Fruit fly (Drosophila melanogaster) S2 (cell line): ENCODE measurements around the gene CG14995.

Source experiments
- CG8478 ChIP-seq: fragments of >200 bp; optimal IDR thresholded peaks from 2 replicates; lab custom pipeline; 2018
- CTCF ChIP-seq, 2 experiments: fragments of >200 bp; optimal IDR thresholded peaks; 2 replicates each; lab custom pipeline; 2018

CG14995 gene

DNA sequence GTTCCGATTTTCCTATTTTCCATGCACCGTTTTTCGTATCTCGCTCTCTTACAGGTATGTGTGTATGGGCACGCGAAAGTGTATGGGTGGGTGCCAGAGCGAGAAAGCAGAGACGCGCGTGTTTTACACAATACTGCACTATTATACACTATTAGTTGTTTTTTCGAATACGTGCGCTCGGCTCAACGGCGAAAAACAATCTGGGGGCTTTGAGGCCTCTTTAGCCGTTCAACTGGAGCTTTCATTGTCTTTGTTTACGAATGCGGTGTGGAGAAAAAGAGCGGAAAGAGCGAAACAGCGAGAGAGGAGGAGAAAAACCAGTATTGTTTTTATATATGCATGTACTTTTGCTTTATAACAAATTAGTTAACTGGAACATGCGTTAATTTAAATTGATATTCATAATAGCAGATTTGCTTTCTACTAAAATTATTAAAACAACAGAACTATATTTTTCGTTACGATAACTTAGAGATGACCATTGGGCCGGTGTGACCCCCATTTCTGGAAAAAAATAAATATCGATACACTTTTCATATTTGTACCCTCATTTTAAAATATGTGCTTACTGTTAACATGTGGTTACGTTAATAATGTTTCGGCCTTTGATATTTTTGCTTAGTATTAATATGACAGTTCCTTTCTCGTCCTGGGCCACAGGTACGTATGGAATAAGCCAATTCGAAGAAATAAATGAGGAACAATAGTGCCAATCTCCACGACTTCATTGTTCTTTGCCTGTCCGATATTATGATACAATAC, at the start of gene CG14995:
Gene CG14995, minus strand, starts transcription at position 761 of the 762 bp plus-strand sequence.
- TF ChIP-seq CTCF (optimal IDR thresholded peaks at IDR 0.05; lab: Kevin White, UChicago) (no peak), CG8478 (lab: Kevin White, UChicago) (no peak)

DNA sequence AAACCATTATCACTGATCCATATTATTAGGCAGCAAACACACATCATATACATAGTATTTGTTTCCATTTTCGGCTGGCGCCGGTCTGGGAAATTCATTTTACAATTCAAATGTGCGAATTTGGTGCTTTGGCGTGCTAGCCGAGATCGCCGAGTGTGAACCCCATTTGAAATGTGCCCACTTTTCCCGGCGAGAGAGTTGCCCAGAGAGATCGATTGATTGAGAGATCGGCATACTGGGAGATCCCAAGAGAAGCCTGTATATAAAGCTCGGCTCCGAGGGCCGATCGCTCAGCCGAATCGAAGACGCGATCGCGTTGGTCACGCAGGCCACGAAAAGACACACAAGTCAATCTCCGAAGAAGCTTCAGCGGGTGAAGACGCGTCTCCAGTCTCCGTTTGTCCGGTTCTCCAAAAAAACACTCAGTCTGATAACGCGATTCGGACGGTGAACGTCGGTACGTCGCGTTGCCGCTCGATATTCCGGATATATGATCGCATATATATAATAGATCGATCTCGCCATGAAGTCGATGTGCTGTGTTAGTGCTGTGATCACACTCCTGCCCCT, 45.4 kb upstream of the CG14995 start, which contains the start of gene CG1299:
Gene CG1299, plus strand, starts transcription at position 291 of the 570 bp plus-strand sequence.
- TF ChIP-seq CG8478 (lab: Kevin White, UChicago) (no peak), CTCF (optimal IDR thresholded peaks at IDR 0.05; lab: Kevin White, UChicago) (no peak)

DNA sequence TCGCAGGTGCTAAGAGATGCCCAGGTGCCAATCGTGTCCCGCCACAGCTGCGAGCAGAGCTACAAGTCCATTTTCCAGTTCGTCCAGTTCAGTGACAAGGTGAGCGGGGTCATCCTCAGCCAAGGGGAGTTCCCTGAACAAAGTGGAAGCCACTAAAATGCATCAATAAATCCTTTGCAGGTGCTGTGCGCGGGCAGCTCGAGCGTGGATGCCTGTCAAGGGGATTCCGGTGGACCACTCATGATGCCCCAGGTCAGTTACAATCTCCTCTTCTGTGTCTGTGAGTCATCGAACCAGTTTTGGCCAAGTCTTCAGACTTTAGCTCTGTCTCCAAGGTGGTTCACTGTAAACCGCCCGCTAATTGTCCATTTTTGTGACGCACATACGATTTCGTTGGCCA, 42.2 kb upstream of the CG14995 start:
- TF ChIP-seq CTCF (optimal IDR thresholded peaks at IDR 0.05; lab: Kevin White, UChicago), result no peak

DNA sequence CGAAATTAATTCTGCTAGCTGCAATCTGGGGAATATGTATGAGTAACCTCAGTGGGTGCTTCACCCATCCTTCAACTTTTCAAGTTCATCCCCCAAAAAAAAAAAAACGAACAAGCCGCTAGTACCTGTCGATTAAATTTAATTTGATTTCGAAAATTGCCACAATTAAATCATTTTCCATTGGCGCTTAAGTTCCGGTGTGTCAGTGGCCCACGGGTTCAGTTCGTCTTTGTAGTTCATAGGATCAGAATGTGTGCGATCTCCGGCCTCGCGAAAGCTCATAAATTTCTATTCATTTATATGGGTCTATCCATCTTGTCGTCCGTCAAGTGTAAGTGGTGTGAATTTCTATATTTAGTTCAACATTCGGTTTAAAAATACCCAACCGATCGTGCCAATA, 39.0 kb upstream of the CG14995 start, which contains the start of gene CG32260:
Gene CG32260, plus strand, starts transcription at position 301 of the 400 bp plus-strand sequence.
- no peak for TF ChIP-seq CG8478 (lab: Kevin White, UChicago)
- no peak for TF ChIP-seq CTCF (optimal IDR thresholded peaks at IDR 0.05; lab: Kevin White, UChicago)

DNA sequence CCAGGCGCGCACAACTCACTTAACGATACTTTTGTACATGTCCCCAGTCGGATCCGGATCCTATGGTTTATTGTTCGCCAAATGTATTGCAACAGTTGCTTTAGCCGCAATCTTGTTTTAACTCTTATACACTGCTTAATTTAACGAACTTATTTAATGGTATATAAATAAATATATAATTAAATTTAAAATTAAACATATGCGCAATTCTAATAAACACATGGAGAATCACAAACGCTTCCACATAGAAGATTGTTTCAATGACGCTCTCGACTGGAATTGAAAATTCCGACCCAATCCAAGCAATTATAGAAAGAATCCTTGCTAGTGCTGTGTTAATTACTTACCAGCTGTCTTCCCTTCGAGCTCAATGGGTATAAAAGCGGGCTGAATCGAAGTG, 38.1 kb upstream of the CG14995 start, which contains the start of gene Akh:
Gene Akh, plus strand, starts transcription at position 301 of the 400 bp plus-strand sequence.
- TF ChIP-seq CTCF (optimal IDR thresholded peaks at IDR 0.05; lab: Kevin White, UChicago), result no peak
- TF ChIP-seq CG8478 (lab: Kevin White, UChicago), result no peak

DNA sequence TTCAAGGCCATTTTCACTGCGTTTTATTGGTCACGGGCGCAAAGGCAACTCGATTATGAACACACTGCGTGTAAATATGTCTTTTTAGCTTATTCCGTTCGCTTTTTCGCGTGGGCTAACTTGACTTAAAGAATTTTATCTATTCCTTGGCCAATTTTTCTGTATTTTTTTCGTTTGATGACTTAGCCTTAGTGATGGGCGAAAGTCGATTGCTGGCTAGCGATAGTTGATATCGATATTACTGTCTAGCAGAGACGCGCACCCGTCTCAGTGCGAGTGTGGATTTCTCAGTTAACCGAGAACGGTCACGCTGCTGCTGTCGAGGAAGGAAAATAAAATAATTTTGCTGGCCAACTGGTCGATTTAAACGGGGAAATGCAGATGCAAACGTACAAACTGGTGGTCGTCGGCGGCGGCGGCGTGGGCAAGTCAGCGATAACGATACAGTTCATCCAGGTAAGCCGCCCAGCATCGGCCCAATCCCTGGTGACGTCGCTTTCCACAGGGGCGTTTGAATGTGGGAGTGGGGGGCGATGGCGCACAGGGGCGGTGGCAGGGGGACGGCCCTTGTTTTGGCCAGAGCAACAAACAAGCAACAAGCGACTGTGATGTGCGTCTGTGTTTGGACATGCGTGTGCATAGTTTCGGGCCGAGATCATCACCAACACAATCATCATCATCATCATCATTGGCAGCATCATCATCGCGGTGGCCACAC, 35.9 kb upstream of the CG14995 start, which contains the start of the genes Rop and Ras64B:
Gene Rop, minus strand, starts transcription at position 193 of the 718 bp plus-strand sequence.
Gene Ras64B, plus strand, starts transcription at position 273 of the 718 bp plus-strand sequence.
- TF ChIP-seq CTCF (optimal IDR thresholded peaks at IDR 0.05; lab: Kevin White, UChicago), result peak in 1 of 2 experiments; percentile 43
- no peak for TF ChIP-seq CG8478 (lab: Kevin White, UChicago)

DNA sequence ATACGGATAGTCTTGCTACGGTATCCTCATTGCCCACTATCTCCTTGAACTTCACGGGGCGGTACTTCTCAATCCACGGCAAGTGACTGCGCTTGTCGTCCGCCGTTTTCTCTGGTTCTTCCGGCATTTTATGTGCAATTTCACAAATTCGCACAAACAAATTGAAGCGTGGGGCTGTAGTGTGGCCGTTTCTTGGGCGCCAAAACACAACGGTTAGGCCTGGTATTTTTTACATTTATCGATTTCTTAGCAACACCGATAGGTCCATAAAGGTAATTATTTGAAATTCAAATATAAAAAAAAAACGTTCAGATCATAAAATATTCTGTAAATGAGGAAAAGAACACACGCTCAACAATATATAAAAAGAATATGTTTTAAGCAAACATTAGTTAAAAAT, 32.8 kb upstream of the CG14995 start, which contains the start of gene RfC4:
Gene RfC4, minus strand, starts transcription at position 182 of the 400 bp plus-strand sequence.
- TF ChIP-seq CTCF (optimal IDR thresholded peaks at IDR 0.05; lab: Kevin White, UChicago) (peak in 1 of 2 experiments; percentile 1), CG8478 (lab: Kevin White, UChicago) (no peak)

DNA sequence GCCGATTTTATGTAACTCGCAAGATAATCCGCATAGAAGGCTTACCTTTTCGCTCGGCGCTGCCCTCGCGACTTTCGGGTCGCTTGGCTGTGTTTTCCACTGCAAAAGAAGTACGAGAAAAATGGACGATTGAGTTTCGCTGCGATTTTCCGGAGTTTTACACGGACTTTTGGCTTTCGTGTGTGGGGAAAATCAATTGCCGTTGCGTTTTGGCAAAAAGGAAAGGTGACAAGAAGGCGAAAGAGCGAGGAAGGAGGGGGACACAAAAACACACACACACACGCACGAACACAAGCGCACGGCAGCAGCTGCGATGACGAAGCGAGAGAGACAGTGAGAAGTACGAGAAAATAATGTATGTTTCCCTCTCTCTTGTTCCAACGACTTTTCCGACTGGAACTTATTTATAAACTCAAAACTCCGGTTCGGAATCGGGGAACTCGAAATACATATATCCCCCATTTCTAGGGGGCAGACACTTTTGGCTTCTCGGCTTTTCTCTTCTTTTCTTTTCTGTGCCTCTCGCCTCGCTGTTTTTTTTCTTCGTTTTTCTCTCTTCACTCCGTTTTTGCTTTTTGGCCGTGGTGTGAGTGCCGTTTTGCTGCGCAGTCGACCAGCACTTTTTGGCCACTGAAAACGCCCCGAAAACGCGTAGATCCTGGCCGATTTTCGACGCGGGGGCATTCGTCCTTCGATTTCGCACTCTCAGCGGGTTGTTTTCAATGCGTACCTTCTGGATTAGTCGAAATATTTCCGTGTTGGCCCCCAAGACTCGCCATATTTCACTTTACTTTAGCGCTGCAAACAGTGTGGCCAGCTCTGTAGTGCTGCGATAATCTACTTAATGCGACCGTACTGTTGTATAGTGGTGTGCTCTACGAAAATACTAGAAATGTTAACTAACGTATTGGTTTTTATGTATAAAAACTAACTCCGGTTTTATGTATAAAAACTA, 30.9 kb upstream of the CG14995 start, which contains the start of gene ens:
Gene ens, minus strand, starts transcription at position 827 of the 955 bp plus-strand sequence.
- TF ChIP-seq CG8478 (lab: Kevin White, UChicago) (no peak), CTCF (optimal IDR thresholded peaks at IDR 0.05; lab: Kevin White, UChicago) (peak in 1 of 2 experiments; percentile 18)

DNA sequence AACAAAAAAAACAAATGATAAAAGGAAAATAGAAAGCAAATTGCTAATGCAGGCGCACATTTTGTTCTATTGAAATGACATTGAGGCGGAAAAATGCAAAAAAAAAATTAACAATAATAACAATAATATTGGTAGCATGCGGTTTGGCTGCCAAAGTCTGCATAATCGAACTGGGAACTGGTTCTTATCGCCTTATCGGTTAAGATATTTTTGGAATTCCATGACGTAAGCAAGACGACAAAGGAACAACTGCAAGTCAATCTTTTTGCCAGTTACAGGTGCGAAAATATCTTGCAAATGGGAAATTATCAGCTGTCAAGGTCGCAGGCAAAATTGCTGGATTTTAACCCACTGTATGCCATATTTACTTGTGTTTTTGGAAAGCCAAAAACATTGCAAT, 29.5 kb upstream of the CG14995 start:
- no peak for TF ChIP-seq CTCF (optimal IDR thresholded peaks at IDR 0.05; lab: Kevin White, UChicago)

DNA sequence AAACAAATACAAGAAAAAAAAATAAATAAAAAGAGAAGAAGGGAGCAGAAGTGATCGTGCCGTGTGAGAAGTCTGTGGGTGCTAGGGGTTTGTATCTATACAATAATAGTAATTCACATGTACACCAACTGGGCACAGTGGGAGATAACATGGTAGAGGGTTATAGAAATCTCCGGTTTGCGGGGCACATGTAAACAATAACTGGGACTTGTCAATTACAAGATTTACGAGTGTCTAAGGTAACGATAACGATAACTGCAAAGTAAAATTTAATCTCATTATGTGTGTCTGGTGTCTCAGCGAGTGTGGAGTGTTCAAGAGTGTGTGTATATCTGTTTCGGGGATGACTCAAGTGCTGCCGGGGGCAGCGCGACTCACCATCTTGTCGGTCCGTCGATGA, 27.7 kb upstream of the CG14995 start:
- no peak for TF ChIP-seq CG8478 (lab: Kevin White, UChicago)

DNA sequence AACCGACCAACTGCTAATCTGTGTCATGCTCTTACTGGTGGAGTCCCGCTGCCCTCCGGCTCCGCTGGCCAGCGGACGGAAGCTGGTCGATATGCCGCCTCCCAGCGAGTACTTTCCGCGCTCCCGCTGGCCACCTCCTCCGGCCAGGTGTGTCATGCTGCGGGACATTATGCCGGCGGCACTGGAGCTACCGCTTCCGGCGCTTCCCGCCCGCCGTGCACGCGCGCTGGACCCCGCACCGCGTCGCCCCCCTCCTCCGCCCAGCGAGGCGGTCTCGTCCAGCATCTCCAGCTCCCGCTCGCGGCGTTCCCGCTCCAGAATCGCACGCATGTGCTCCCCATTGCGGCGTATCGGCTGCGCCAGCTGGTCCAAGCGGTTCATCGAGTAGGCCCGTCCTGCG, 25.5 kb upstream of the CG14995 start:
- no peak for TF ChIP-seq CG8478 (lab: Kevin White, UChicago)
- no peak for TF ChIP-seq CTCF (optimal IDR thresholded peaks at IDR 0.05; lab: Kevin White, UChicago)

DNA sequence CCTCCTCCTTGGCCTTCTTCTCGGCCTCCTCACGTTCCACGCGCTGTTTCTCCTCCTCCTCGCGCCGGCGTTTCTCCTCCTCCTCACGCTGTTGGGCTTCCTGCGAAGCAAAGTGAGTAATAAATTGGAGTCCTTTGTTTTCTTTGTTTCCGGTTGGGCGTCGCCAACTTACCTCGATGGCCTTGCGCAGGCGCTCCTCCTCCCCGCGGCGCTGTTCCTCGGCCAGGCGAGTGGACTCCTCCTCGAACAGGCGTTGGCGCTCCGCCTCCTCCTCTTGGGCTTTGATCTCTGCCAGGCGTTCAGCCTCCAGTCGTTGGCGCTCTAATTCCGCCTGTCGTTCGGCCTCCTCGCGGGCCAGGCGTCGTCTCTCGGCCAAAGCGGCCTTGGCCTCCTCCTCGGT, 22.7 kb upstream of the CG14995 start:
- no peak for TF ChIP-seq CTCF (optimal IDR thresholded peaks at IDR 0.05; lab: Kevin White, UChicago)
- TF ChIP-seq CG8478 (lab: Kevin White, UChicago), result no peak

DNA sequence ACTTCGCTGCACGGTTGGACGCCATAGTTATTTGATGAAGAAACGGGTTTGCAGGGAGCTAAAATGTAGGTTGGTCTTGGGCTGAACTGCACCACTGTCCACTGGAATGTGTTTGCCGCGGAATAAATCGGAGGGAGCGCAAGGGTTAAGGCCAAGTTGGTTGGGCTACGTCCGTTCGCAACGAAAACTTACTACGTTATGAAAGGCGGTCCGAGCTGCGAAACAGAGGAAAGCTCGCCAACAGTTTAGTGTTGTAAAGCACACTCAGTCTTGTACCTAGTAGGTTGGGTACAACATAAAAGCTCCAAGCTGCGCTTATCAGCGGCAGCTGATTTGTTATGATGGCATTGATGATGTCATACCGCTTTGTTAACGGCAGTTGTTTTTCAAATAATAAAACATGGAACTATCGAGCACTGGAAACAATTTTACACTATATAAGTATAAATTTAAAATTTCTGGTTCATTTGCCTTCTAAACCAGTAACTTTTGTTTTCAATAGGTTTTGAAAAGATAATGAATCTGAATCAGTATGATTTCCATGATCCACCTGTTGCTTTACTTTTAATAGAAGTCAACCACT, 19.2 kb upstream of the CG14995 start, which contains the start of gene Chd64:
Gene Chd64, minus strand, starts transcription at position 204 of the 583 bp plus-strand sequence.
- TF ChIP-seq CTCF (optimal IDR thresholded peaks at IDR 0.05; lab: Kevin White, UChicago), result no peak
- TF ChIP-seq CG8478 (lab: Kevin White, UChicago), result no peak
